Fruit fly (Drosophila melanogaster): ENCODE results near the gene Nubp2.

Gene Nubp2

dm6 chr3L:20508136-20508635 lies 18.2 kb upstream of the Nubp2 start (continued):
- TF ChIP-seq CG12104 (GFP tag; optimal IDR thresholded peaks at IDR 0.05) (peak; percentile 92), Usf (GFP tag; optimal IDR thresholded peaks at IDR 0.05) (peak; percentile 94), bab2 (GFP tag; optimal IDR thresholded peaks at IDR 0.05) (peak; percentile 94), so (GFP tag; IDR thresholded peaks at IDR 0.05) (peak; percentile 91)

DNA sequence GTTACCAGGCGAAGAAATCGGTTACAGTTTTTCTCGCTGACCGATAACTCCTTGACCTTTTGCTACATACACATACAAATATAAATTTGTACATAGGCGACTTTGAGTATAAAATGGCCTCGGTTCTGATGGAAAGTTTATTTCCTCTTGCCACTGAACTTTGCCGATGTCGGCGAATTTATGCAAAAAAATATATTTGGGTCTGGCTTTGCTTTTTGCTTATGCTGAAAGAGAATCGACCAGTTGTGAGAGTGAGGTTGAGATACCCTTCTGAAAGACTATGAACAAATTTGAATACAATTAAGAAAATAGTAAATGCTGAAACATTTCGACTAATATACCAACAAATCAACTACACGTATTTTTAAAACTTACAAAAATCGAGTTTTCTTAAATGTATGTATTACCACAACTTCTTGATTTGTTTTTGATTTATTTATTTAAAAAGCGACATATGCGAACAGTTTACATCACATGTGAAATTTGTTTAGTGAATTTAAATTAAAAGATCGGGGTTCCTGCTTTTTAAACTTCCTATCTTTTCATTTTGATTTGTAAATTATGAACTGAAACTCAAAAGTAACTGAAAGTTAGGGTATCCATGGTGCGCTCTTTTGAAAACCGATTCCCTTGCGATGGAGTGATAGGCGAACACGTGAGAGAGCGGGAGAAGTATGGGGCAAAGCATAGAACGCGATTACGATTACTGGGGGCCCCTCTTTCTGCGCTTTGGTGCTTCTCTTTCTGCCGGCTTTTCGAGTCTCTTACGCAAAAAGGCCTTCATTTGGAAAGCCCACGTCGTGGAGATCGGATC lies 17.0 kb upstream of the Nubp2 start:
- TF ChIP-seq gcm2 (GFP tag; optimal IDR thresholded peaks at IDR 0.05) (peak; percentile 42), trh (GFP tag; optimal IDR thresholded peaks at IDR 0.05) (no peak), NC2α (GFP tag; optimal IDR thresholded peaks at IDR 0.05) (peak; percentile 25), tin (GFP tag; optimal IDR thresholded peaks at IDR 0.05) (peak; percentile 68), CG9437 (GFP tag; optimal IDR thresholded peaks at IDR 0.05) (peak; percentile 88), CG15011 (GFP tag; optimal IDR thresholded peaks at IDR 0.05) (peak; percentile 85), CG31224 (GFP tag; IDR thresholded peaks at IDR 0.05) (peak; percentile 34; the same call in 1 of the 2 replicates), crp (GFP tag; optimal IDR thresholded peaks at IDR 0.05) (peak in 1 of 2 experiments; percentile 28), jing (GFP tag; optimal IDR thresholded peaks at IDR 0.05) (no peak), CG43689 (GFP tag; IDR thresholded peaks at IDR 0.05) (no peak), tx (GFP tag; optimal IDR thresholded peaks at IDR 0.05) (peak; percentile 21), Hsf (GFP tag; optimal IDR thresholded peaks at IDR 0.05) (peak; percentile 76), CG9727 (GFP tag; optimal IDR thresholded peaks at IDR 0.05) (peak; percentile 88), eve (GFP tag; optimal IDR thresholded peaks at IDR 0.05) (peak in 1 of 2 experiments; percentile 87), grn (GFP tag; optimal IDR thresholded peaks at IDR 0.05) (peak; percentile 88), Deaf1 (tag; optimal IDR thresholded peaks at IDR 0.05) (peak; percentile 60), Side (GFP tag; optimal IDR thresholded peaks at IDR 0.05) (peak; percentile 73), HLH54F (GFP tag; optimal IDR thresholded peaks at IDR 0.05) (peak; percentile 68), PHDP (tag; optimal IDR thresholded peaks at IDR 0.05) (peak; percentile 81), onecut (GFP tag; IDR thresholded peaks at IDR 0.05) (peak; percentile 34; the same call in 1 of the 2 replicates), en (GFP tag; optimal IDR thresholded peaks at IDR 0.05) (peak; percentile 47), CG18262 (tag; optimal IDR thresholded peaks at IDR 0.05) (peak; percentile 90), CG14667 (GFP tag; IDR thresholded peaks at IDR 0.05) (no peak), CG18619 (GFP tag; optimal IDR thresholded peaks at IDR 0.05) (peak; percentile 81), gem (tag; optimal IDR thresholded peaks at IDR 0.05) (peak; percentile 89), CG33557 (GFP tag; optimal IDR thresholded peaks at IDR 0.05) (peak; percentile 59), prd (optimal IDR thresholded peaks at IDR 0.05) (no peak), prd (GFP tag; IDR thresholded peaks at IDR 0.05) (peak; percentile 41; the same call in 2 of the 3 replicates), CG7786 (GFP tag; optimal IDR thresholded peaks at IDR 0.05) (peak; percentile 69), CG11696 (GFP tag; IDR thresholded peaks at IDR 0.05) (no peak), Atf3 (GFP tag; optimal IDR thresholded peaks at IDR 0.05) (peak; percentile 42), mirr (GFP tag; optimal IDR thresholded peaks at IDR 0.05) (no peak), phol (tag; optimal IDR thresholded peaks at IDR 0.05) (peak; percentile 75), CG17568 (GFP tag; optimal IDR thresholded peaks at IDR 0.05) (peak; percentile 58), CG7987 (GFP tag; optimal IDR thresholded peaks at IDR 0.05) (no peak), Drgx (GFP tag; IDR thresholded peaks at IDR 0.05) (peak; percentile 41; the same call in 1 of the 2 replicates), CG11247 (GFP tag; IDR thresholded peaks at IDR 0.05) (no peak), CG11504 (tag; optimal IDR thresholded peaks at IDR 0.05) (peak; percentile 85), ttk (GFP tag; IDR thresholded peaks at IDR 0.05) (peak; percentile 13; the same call in 1 of the 2 replicates), Tbp (GFP tag; optimal IDR thresholded peaks at IDR 0.05) (no peak), dmrt11E (tag; optimal IDR thresholded peaks at IDR 0.05) (peak; percentile 78), CG2678 (tag; optimal IDR thresholded peaks at IDR 0.05) (peak; percentile 92), emc (GFP tag; optimal IDR thresholded peaks at IDR 0.05) (peak; percentile 55), mam (GFP tag; optimal IDR thresholded peaks at IDR 0.05) (peak; percentile 64)

All from whole organism, embryonic.